Fruit fly (Drosophila melanogaster) whole organism, embryonic: ENCODE measurements around the gene CG31735.

Source experiments
- Atf-2 ChIP-seq: fragments of 200-800 bp; sonication (Bioruptor generic); optimal IDR thresholded peaks from 2 replicates; lab custom pipeline; 2016; ENCODE audit warnings: missing biosample characterization, missing genetic modification characterization
- Atf3 ChIP-seq: fragments of 200-800 bp; sonication (Bioruptor generic); optimal IDR thresholded peaks from 3 replicates; lab custom pipeline; 2016; ENCODE audit warnings: missing biosample characterization, missing genetic modification characterization
- CG10462 ChIP-seq: fragments of 200-800 bp; sonication (Bioruptor generic); optimal IDR thresholded peaks from 2 replicates; lab custom pipeline; 2016; ENCODE audit warnings: missing biosample characterization, missing genetic modification characterization
- CG11085 ChIP-seq: fragments of 200-800 bp; sonication (Bioruptor generic); IDR thresholded peaks from 2 replicates; pipeline ENCODE4 v1.3.6; 2022; ENCODE audit warnings: missing biosample characterization, missing genetic modification characterization
- CG13624 ChIP-seq: fragments of 200-800 bp; sonication (Bioruptor generic); optimal IDR thresholded peaks from 2 replicates; lab custom pipeline; 2016; ENCODE audit warnings: missing biosample characterization, missing genetic modification characterization
- CG15696 ChIP-seq: fragments of 200-800 bp; sonication (Bioruptor generic); optimal IDR thresholded peaks from 2 replicates; lab custom pipeline; 2019; ENCODE audit warnings: missing biosample characterization, mild to moderate bottlenecking, missing genetic modification characterization, moderate library complexity
- CG1647 ChIP-seq: fragments of 200-800 bp; sonication (Bioruptor generic); optimal IDR thresholded peaks from 3 replicates; lab custom pipeline; 2016; ENCODE audit warnings: missing biosample characterization, missing genetic modification characterization
- CG17186 ChIP-seq: fragments of 200-800 bp; sonication (Bioruptor generic); optimal IDR thresholded peaks from 3 replicates; lab custom pipeline; 2017; ENCODE audit warnings: missing biosample characterization, missing genetic modification reagents, missing genetic modification characterization
- CG17829 ChIP-seq: fragments of 200-800 bp; optimal IDR thresholded peaks from 2 replicates; lab custom pipeline; 2019; ENCODE audit warnings: missing biosample characterization, mild to moderate bottlenecking, missing genetic modification characterization, moderate library complexity
- CG18599 ChIP-seq: fragments of 200-800 bp; sonication (Bioruptor generic); optimal IDR thresholded peaks from 3 replicates; lab custom pipeline; 2017; ENCODE audit warnings: missing biosample characterization, missing genetic modification characterization, mild to moderate bottlenecking, moderate library complexity, missing genetic modification reagents
- CG18764 ChIP-seq: fragments of 200-800 bp; sonication (Bioruptor generic); optimal IDR thresholded peaks from 3 replicates; lab custom pipeline; 2016; ENCODE audit warnings: missing biosample characterization, missing genetic modification characterization
- CG2116 ChIP-seq: fragments of 200-800 bp; sonication (Bioruptor generic); optimal IDR thresholded peaks from 3 replicates; lab custom pipeline; 2018; ENCODE audit warnings: missing biosample characterization, mild to moderate bottlenecking, missing genetic modification characterization
- CG3163 ChIP-seq: fragments of 200-800 bp; sonication (Bioruptor generic); optimal IDR thresholded peaks from 3 replicates; lab custom pipeline; 2016; ENCODE audit warnings: missing biosample characterization, missing genetic modification characterization
- CG34376 ChIP-seq: fragments of 200-800 bp; sonication (Bioruptor generic); optimal IDR thresholded peaks from 2 replicates; lab custom pipeline; 2018; ENCODE audit warnings: missing biosample characterization, mild to moderate bottlenecking, missing genetic modification characterization
- CG4328 ChIP-seq: fragments of 200-800 bp; sonication (Bioruptor generic); optimal IDR thresholded peaks from 3 replicates; lab custom pipeline; 2017; ENCODE audit warnings: missing biosample characterization, missing genetic modification reagents, missing genetic modification characterization
- CG5180 ChIP-seq: fragments of 200-800 bp; sonication (Bioruptor generic); optimal IDR thresholded peaks from 3 replicates; lab custom pipeline; 2017; ENCODE audit warnings: missing biosample characterization, missing genetic modification characterization, mild to moderate bottlenecking, moderate library complexity, missing genetic modification reagents
- CG5245 ChIP-seq: fragments of 200-800 bp; sonication (Bioruptor generic); optimal IDR thresholded peaks from 3 replicates; lab custom pipeline; 2016; ENCODE audit warnings: missing biosample characterization, missing genetic modification characterization
- CG8359 ChIP-seq: fragments of 200-800 bp; sonication (Bioruptor generic); optimal IDR thresholded peaks from 2 replicates; lab custom pipeline; 2017; ENCODE audit warnings: missing biosample characterization, mild to moderate bottlenecking, missing genetic modification characterization, borderline replicate concordance
- CG8388 ChIP-seq: fragments of 200-800 bp; sonication (Bioruptor generic); optimal IDR thresholded peaks from 2 replicates; lab custom pipeline; 2019; ENCODE audit warnings: missing biosample characterization, mild to moderate bottlenecking, missing genetic modification characterization, moderate library complexity
- CG8478 ChIP-seq: fragments of >200 bp; optimal IDR thresholded peaks from 2 replicates; lab custom pipeline; 2018
- CHES-1-like ChIP-seq: fragments of 200-800 bp; sonication (Bioruptor generic); optimal IDR thresholded peaks from 2 replicates; lab custom pipeline; 2016; ENCODE audit warnings: missing biosample characterization, missing genetic modification characterization
- Camta ChIP-seq: fragments of 200-800 bp; sonication (Bioruptor generic); optimal IDR thresholded peaks from 2 replicates; lab custom pipeline; 2016; ENCODE audit warnings: missing biosample characterization, missing genetic modification characterization
- Dad ChIP-seq: fragments of 200-800 bp; sonication (Bioruptor generic); optimal IDR thresholded peaks from 3 replicates; lab custom pipeline; 2016; ENCODE audit warnings: missing biosample characterization, missing genetic modification characterization
- Drgx ChIP-seq: fragments of 200-800 bp; sonication (Bioruptor generic); IDR thresholded peaks from 2 replicates; pipeline ENCODE4 v1.3.6; 2022; ENCODE audit warnings: missing biosample characterization, missing genetic modification characterization
- Gsc ChIP-seq: fragments of 200-800 bp; sonication (Bioruptor generic); IDR thresholded peaks from 2 replicates; pipeline ENCODE4 v1.3.6; 2022; ENCODE audit warnings: missing biosample characterization, missing genetic modification characterization
- Hr51 ChIP-seq, 2 experiments: fragments of 200-800 bp; sonication (Bioruptor generic); optimal IDR thresholded peaks; 2 replicates in 1 of 2; 3 replicates in 1 of 2; lab custom pipeline; 2016 to 2018; ENCODE audit warnings: missing biosample characterization in 2 of 2, missing genetic modification characterization in 2 of 2, mild to moderate bottlenecking in 1 of 2, moderate library complexity in 1 of 2
- Jarid2 ChIP-seq: fragments of 200-800 bp; sonication (Bioruptor generic); optimal IDR thresholded peaks from 3 replicates; lab custom pipeline; 2017; ENCODE audit warnings: mild to moderate bottlenecking, missing biosample characterization, missing genetic modification reagents, missing genetic modification characterization
- Rx ChIP-seq: fragments of 200-800 bp; sonication (Bioruptor generic); IDR thresholded peaks from 2 replicates; pipeline ENCODE4 v1.3.6; 2022; ENCODE audit warnings: missing biosample characterization, missing genetic modification characterization
- Side ChIP-seq: fragments of 200-800 bp; sonication (Bioruptor generic); optimal IDR thresholded peaks from 2 replicates; lab custom pipeline; 2016; ENCODE audit warnings: missing biosample characterization, missing genetic modification characterization
- Sry-β ChIP-seq: fragments of 200-800 bp; sonication (Bioruptor generic); optimal IDR thresholded peaks from 2 replicates; lab custom pipeline; 2018; ENCODE audit warnings: missing biosample characterization, mild to moderate bottlenecking, missing genetic modification characterization, moderate library complexity
- Sry-δ ChIP-seq: fragments of 200-800 bp; sonication (Bioruptor generic); optimal IDR thresholded peaks from 2 replicates; lab custom pipeline; 2016; ENCODE audit warnings: missing biosample characterization, missing genetic modification characterization
- ap ChIP-seq: fragments of 200-800 bp; sonication (Bioruptor generic); IDR thresholded peaks from 2 replicates; pipeline ENCODE4 v1.3.6; 2022; ENCODE audit warnings: missing biosample characterization, missing genetic modification characterization
- dmrt11E ChIP-seq: fragments of 200-800 bp; sonication (Bioruptor generic); optimal IDR thresholded peaks from 3 replicates; lab custom pipeline; 2018; ENCODE audit warnings: missing biosample characterization, mild to moderate bottlenecking, missing genetic modification characterization, moderate library complexity
- ems ChIP-seq: fragments of 200-800 bp; sonication (Bioruptor generic); optimal IDR thresholded peaks from 3 replicates; lab custom pipeline; 2016; ENCODE audit warnings: missing biosample characterization, missing genetic modification characterization
- gem ChIP-seq: fragments of 200-800 bp; sonication (Bioruptor generic); optimal IDR thresholded peaks from 2 replicates; lab custom pipeline; 2019; ENCODE audit warnings: missing biosample characterization, mild to moderate bottlenecking, missing genetic modification characterization, moderate library complexity
- ham ChIP-seq: fragments of 200-800 bp; sonication (Bioruptor generic); IDR thresholded peaks from 2 replicates; pipeline ENCODE4 v1.3.6; 2022; ENCODE audit warnings: missing biosample characterization, missing genetic modification characterization
- jing ChIP-seq: fragments of 200-800 bp; sonication (Bioruptor generic); optimal IDR thresholded peaks from 2 replicates; lab custom pipeline; 2018; ENCODE audit warnings: missing biosample characterization, mild to moderate bottlenecking, missing genetic modification characterization
- kah ChIP-seq: fragments of 200-800 bp; sonication (Bioruptor generic); optimal IDR thresholded peaks from 2 replicates; lab custom pipeline; 2018; ENCODE audit warnings: missing biosample characterization, mild to moderate bottlenecking, missing genetic modification characterization
- kay ChIP-seq: fragments of 200-800 bp; sonication (Bioruptor generic); optimal IDR thresholded peaks from 2 replicates; lab custom pipeline; 2016; ENCODE audit warnings: missing biosample characterization, missing genetic modification characterization
- luna ChIP-seq: fragments of 200-800 bp; sonication (Bioruptor generic); optimal IDR thresholded peaks from 2 replicates; lab custom pipeline; 2016; ENCODE audit warnings: missing biosample characterization, missing genetic modification characterization
- nerfin-2 ChIP-seq: fragments of 200-800 bp; sonication (Bioruptor generic); IDR thresholded peaks from 2 replicates; pipeline ENCODE4 v1.3.6; 2022; ENCODE audit warnings: missing biosample characterization, missing genetic modification characterization; ENCODE audit not compliant: partially characterized antibody
- pita ChIP-seq: fragments of 200-800 bp; sonication (Bioruptor generic); optimal IDR thresholded peaks from 2 replicates; lab custom pipeline; 2017; ENCODE audit warnings: missing biosample characterization, mild to moderate bottlenecking, missing genetic modification characterization
- ro ChIP-seq: fragments of 200-800 bp; sonication (Bioruptor generic); IDR thresholded peaks from 2 replicates; pipeline ENCODE4 v1.3.6; 2022; ENCODE audit warnings: missing biosample characterization, missing genetic modification characterization
- sd ChIP-seq: fragments of 200-800 bp; sonication (Bioruptor generic); optimal IDR thresholded peaks from 3 replicates; lab custom pipeline; 2018; ENCODE audit warnings: missing biosample characterization, mild to moderate bottlenecking, missing genetic modification characterization, moderate library complexity
- slbo ChIP-seq: fragments of 200-800 bp; sonication (Bioruptor generic); IDR thresholded peaks from 2 replicates; pipeline ENCODE4 v1.3.6; 2022; ENCODE audit warnings: missing biosample characterization, missing genetic modification characterization
- trh ChIP-seq: fragments of 200-800 bp; sonication (Bioruptor generic); optimal IDR thresholded peaks from 2 replicates; lab custom pipeline; 2016; ENCODE audit warnings: missing biosample characterization, missing genetic modification characterization
- tx ChIP-seq: fragments of 200-800 bp; sonication (Bioruptor generic); optimal IDR thresholded peaks from 2 replicates; lab custom pipeline; 2016; ENCODE audit warnings: missing biosample characterization, missing genetic modification characterization
- zen2 ChIP-seq: fragments of 200-800 bp; sonication (Bioruptor generic); IDR thresholded peaks from 3 replicates; pipeline ENCODE4 v1.3.6; 2022; ENCODE audit warnings: missing biosample characterization, missing genetic modification characterization; ENCODE audit not compliant: partially characterized antibody
- zf30C ChIP-seq: fragments of 200-800 bp; sonication (Bioruptor generic); optimal IDR thresholded peaks from 3 replicates; lab custom pipeline; 2018; ENCODE audit warnings: missing biosample characterization, mild to moderate bottlenecking, missing genetic modification characterization

The CG31735 gene

dm6 chr2L:15912008-15912900 lies 17.0 kb downstream of the CG31735 start (continued):
- peak; percentile 70 for TF ChIP-seq kay (GFP tag; lab: Kevin White, UChicago)
- no peak for TF ChIP-seq CG34376 (GFP tag; lab: Kevin White, UChicago)
- TF ChIP-seq sd (tag; lab: Kevin White, UChicago): peak; percentile 76
- TF ChIP-seq zen2: no peak
- no peak for TF ChIP-seq Atf-2 (GFP tag; lab: Kevin White, UChicago)
- peak; percentile 67 for TF ChIP-seq Jarid2 (GFP tag; lab: Kevin White, UChicago)
- peak; percentile 90 for TF ChIP-seq CG17829 (tag; lab: Kevin White, UChicago)
- peak; percentile 16 for TF ChIP-seq Side
- peak; percentile 97 for TF ChIP-seq gem (tag; lab: Kevin White, UChicago)
- TF ChIP-seq CG8359 (GFP tag; lab: Kevin White, UChicago): peak; percentile 78
- TF ChIP-seq CG8388: peak; percentile 98
- TF ChIP-seq luna: no peak
- TF ChIP-seq Sry-β (GFP tag; lab: Kevin White, UChicago): no peak
- TF ChIP-seq CG8478 (lab: Kevin White, UChicago): no peak
- peak; percentile 93 for TF ChIP-seq CG10462 (GFP tag; lab: Kevin White, UChicago)
- peak; percentile 96 for TF ChIP-seq slbo (GFP tag; lab: Robert Waterston, UW)
- TF ChIP-seq jing (GFP tag; lab: Kevin White, UChicago): peak; percentile 85
- TF ChIP-seq CG18599 (GFP tag; lab: Kevin White, UChicago): peak; percentile 91
- peak; percentile 79 for TF ChIP-seq ap (GFP tag; lab: Robert Waterston, UW)
- peak; percentile 70 for TF ChIP-seq trh
- TF ChIP-seq Gsc: peak; percentile 56
- peak; percentile 29 for TF ChIP-seq tx (GFP tag; lab: Kevin White, UChicago)
- TF ChIP-seq CHES-1-like (GFP tag; lab: Kevin White, UChicago): no peak
- no peak for TF ChIP-seq Sry-δ (GFP tag; lab: Kevin White, UChicago)
- TF ChIP-seq CG3163 (GFP tag; lab: Kevin White, UChicago): no peak
- TF ChIP-seq Hr51 (GFP tag; optimal IDR thresholded peaks at IDR 0.05; lab: Kevin White, UChicago): peak; percentile 26 to 98
- TF ChIP-seq ems: no peak
- no peak for TF ChIP-seq CG1647
- TF ChIP-seq Atf3 (GFP tag; lab: Kevin White, UChicago): no peak
- peak; percentile 76 for TF ChIP-seq ro (GFP tag; lab: Robert Waterston, UW)
- peak; percentile 83 for TF ChIP-seq Drgx
- TF ChIP-seq CG2116 (GFP tag; lab: Kevin White, UChicago): peak; percentile 73
- no peak for TF ChIP-seq kah (GFP tag; lab: Kevin White, UChicago)
- TF ChIP-seq Dad (GFP tag; lab: Kevin White, UChicago): peak; percentile 16
- peak; percentile 34 for TF ChIP-seq CG5245 (GFP tag; lab: Kevin White, UChicago)
- no peak for TF ChIP-seq Camta
- TF ChIP-seq pita: no peak
- peak; percentile 95 for TF ChIP-seq dmrt11E (tag; lab: Kevin White, UChicago)
- TF ChIP-seq nerfin-2 (GFP tag; lab: Robert Waterston, UW): peak; percentile 47; the same call in 1 of the 2 replicates
- peak; percentile 33 for TF ChIP-seq CG17186 (GFP tag; lab: Kevin White, UChicago)
- peak; percentile 82 for TF ChIP-seq CG5180 (GFP tag; lab: Kevin White, UChicago)
- TF ChIP-seq CG4328: peak; percentile 94
- TF ChIP-seq CG15696: peak; percentile 72
- TF ChIP-seq zf30C (GFP tag; lab: Kevin White, UChicago): no peak
- no peak for TF ChIP-seq CG13624 (GFP tag; lab: Kevin White, UChicago)
- peak; percentile 75 for TF ChIP-seq CG11085 (GFP tag; lab: Robert Waterston, UW)
- TF ChIP-seq Rx (GFP tag; lab: Robert Waterston, UW): peak; percentile 71; the same call in 1 of the 2 replicates
- peak; percentile 78 for TF ChIP-seq CG18764 (GFP tag; lab: Kevin White, UChicago)
- peak; percentile 77 for TF ChIP-seq ham
